Worm (Caenorhabditis elegans) whole organism, young adult: ENCODE data around the gene dnj-1.

Experiments
- F49E8.2 ChIP-seq: sonication (generic microtip); optimal IDR thresholded peaks from 3 replicates; lab custom pipeline; 2017; ENCODE audit warnings: missing genetic modification characterization, mild to moderate bottlenecking, missing compliant biosample characterization, antibody characterized with exemption, moderate library complexity; ENCODE audit not compliant: insufficient read depth
- F55B11.4 ChIP-seq: sonication (generic microtip); optimal IDR thresholded peaks from 2 replicates; lab custom pipeline; 2016; ENCODE audit warnings: missing compliant biosample characterization, missing genetic modification characterization, borderline replicate concordance; ENCODE audit not compliant: insufficient read depth
- K11D2.4 ChIP-seq: fragments of 200-800 bp; sonication (Bioruptor generic); IDR thresholded peaks from 2 replicates; pipeline ENCODE4 v1.3.6; 2022; ENCODE audit warnings: missing genetic modification reagents, missing genetic modification characterization, missing compliant biosample characterization
- T26A5.8 ChIP-seq: sonication (generic microtip); optimal IDR thresholded peaks from 2 replicates; lab custom pipeline; 2016; ENCODE audit warnings: missing genetic modification characterization, missing compliant biosample characterization
- atf-7 ChIP-seq: sonication (generic microtip); optimal IDR thresholded peaks from 2 replicates; lab custom pipeline; 2017; ENCODE audit warnings: mild to moderate bottlenecking, missing genetic modification characterization, missing compliant biosample characterization
- athp-1 ChIP-seq: sonication (generic microtip); optimal IDR thresholded peaks from 2 replicates; lab custom pipeline; 2017; ENCODE audit warnings: mild to moderate bottlenecking, missing genetic modification characterization, missing compliant biosample characterization
- attf-3 ChIP-seq: fragments of 200-800 bp; sonication (Bioruptor generic); conservative IDR thresholded peaks from 2 replicates; pipeline ENCODE4 v1.3.6; 2022; ENCODE audit warnings: missing genetic modification reagents, missing genetic modification characterization, missing compliant biosample characterization
- bed-2 ChIP-seq: fragments of 200-800 bp; sonication (Bioruptor generic); IDR thresholded peaks from 2 replicates; pipeline ENCODE4 v1.3.6; 2022; ENCODE audit warnings: missing genetic modification reagents, missing genetic modification characterization, missing compliant biosample characterization
- ceh-100 ChIP-seq: fragments of 200-800 bp; sonication (Bioruptor generic); IDR thresholded peaks from 2 replicates; pipeline ENCODE4 v1.3.6; 2022; ENCODE audit warnings: missing genetic modification reagents, missing genetic modification characterization, missing compliant biosample characterization
- ceh-27 ChIP-seq: fragments of 200-800 bp; sonication (Bioruptor generic); optimal IDR thresholded peaks from 2 replicates; lab custom pipeline; 2018; ENCODE audit warnings: mild to moderate bottlenecking, missing genetic modification characterization, moderate library complexity, missing compliant biosample characterization
- ceh-79 ChIP-seq: sonication (generic microtip); optimal IDR thresholded peaks from 2 replicates; lab custom pipeline; 2017; ENCODE audit warnings: mild to moderate bottlenecking, missing genetic modification characterization, missing compliant biosample characterization
- die-1 ChIP-seq: sonication (generic microtip); optimal IDR thresholded peaks from 2 replicates; lab custom pipeline; 2016; ENCODE audit warnings: missing genotype, mild to moderate bottlenecking, missing genetic modification characterization, missing compliant biosample characterization
- fkh-3 ChIP-seq: sonication (generic microtip); optimal IDR thresholded peaks from 2 replicates; lab custom pipeline; 2016; ENCODE audit warnings: mild to moderate bottlenecking, missing genetic modification characterization, missing compliant biosample characterization
- let-526 ChIP-seq: fragments of 200-800 bp; sonication (Bioruptor generic); IDR thresholded peaks from 2 replicates; pipeline ENCODE4 v1.3.6; 2022; ENCODE audit warnings: missing genetic modification reagents, missing genetic modification characterization, missing compliant biosample characterization
- lsl-1 ChIP-seq: fragments of 200-800 bp; sonication (Bioruptor generic); optimal IDR thresholded peaks from 2 replicates; lab custom pipeline; 2018; ENCODE audit warnings: mild to moderate bottlenecking, missing genetic modification characterization, moderate library complexity, missing compliant biosample characterization
- madf-6 ChIP-seq: fragments of 200-800 bp; sonication (Bioruptor generic); IDR thresholded peaks from 2 replicates; pipeline ENCODE4 v1.3.6; 2022; ENCODE audit warnings: missing genetic modification reagents, missing genetic modification characterization, missing compliant biosample characterization
- mes-4 ChIP-seq: sonication (generic microtip); optimal IDR thresholded peaks from 2 replicates; lab custom pipeline; 2016; ENCODE audit warnings: missing genotype, missing genetic modification characterization, missing compliant biosample characterization
- nhr-179 ChIP-seq: sonication (generic microtip); optimal IDR thresholded peaks from 2 replicates; lab custom pipeline; 2016; ENCODE audit warnings: mild to moderate bottlenecking, missing genetic modification characterization, missing compliant biosample characterization
- pbrm-1 ChIP-seq: fragments of 200-800 bp; sonication (Bioruptor generic); IDR thresholded peaks from 2 replicates; pipeline ENCODE4 v1.3.6; 2022; ENCODE audit warnings: missing genetic modification reagents, missing genetic modification characterization, missing compliant biosample characterization
- sdz-38 ChIP-seq: sonication (generic microtip); optimal IDR thresholded peaks from 2 replicates; lab custom pipeline; 2016; ENCODE audit warnings: missing genotype, missing genetic modification characterization, missing compliant biosample characterization
- tbx-9 ChIP-seq: sonication (generic microtip); optimal IDR thresholded peaks from 2 replicates; lab custom pipeline; 2016; ENCODE audit warnings: borderline replicate concordance, missing genetic modification characterization, inconsistent platforms, missing compliant biosample characterization
- unc-130 ChIP-seq: sonication (generic microtip); optimal IDR thresholded peaks from 2 replicates; lab custom pipeline; 2016; ENCODE audit warnings: missing genetic modification reagents, missing genetic modification characterization, missing compliant biosample characterization
- xnd-1 ChIP-seq: sonication (generic microtip); optimal IDR thresholded peaks from 2 replicates; lab custom pipeline; 2016; ENCODE audit warnings: missing genotype, missing genetic modification reagents, missing genetic modification characterization, missing compliant biosample characterization
- ztf-25 ChIP-seq: fragments of 200-800 bp; sonication (Bioruptor generic); IDR thresholded peaks from 2 replicates; pipeline ENCODE4 v1.3.6; 2022; ENCODE audit warnings: missing genetic modification reagents, missing genetic modification characterization, missing compliant biosample characterization
- ztf-3 ChIP-seq: fragments of 200-800 bp; sonication (Bioruptor generic); optimal IDR thresholded peaks from 2 replicates; lab custom pipeline; 2018; ENCODE audit warnings: mild to moderate bottlenecking, missing genetic modification characterization, missing compliant biosample characterization

dnj-1 gene

DNA sequence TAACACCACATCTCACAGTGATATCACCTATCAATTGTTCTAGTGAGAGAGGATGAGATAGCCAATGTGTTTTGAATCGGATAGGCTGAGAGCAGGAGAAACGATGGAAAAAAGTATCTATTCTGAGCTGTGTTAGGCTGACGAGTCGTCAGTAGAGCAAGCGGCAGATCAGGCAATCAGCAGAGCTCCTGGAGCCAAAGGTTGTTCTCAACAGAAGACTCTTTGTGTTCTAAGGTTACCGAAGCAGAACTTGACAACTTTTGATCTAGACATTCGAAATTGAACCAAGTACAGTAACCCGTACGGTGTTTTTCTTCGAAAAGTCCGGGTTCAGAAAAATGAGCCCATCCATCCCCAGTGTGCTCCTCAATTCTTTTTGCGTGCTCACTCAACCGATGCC is 53.9 kb downstream of the dnj-1 start:
- TF ChIP-seq let-526 (GFP tag; lab: Robert Waterston, UW) (no peak), pbrm-1 (GFP tag; lab: Robert Waterston, UW) (no peak), unc-130 (GFP tag; lab: Kevin White, UChicago) (no peak), fkh-3 (no peak), die-1 (no peak), athp-1 (tag; lab: Kevin White, UChicago) (no peak), T26A5.8 (tag; lab: Kevin White, UChicago) (no peak), lsl-1 (no peak), F49E8.2 (no peak), K11D2.4 (GFP tag; lab: Robert Waterston, UW) (no peak), ceh-100 (GFP tag; lab: Robert Waterston, UW) (no peak), ceh-79 (tag; lab: Kevin White, UChicago) (no peak), nhr-179 (tag; lab: Kevin White, UChicago) (no peak), ceh-27 (no peak), ztf-25 (GFP tag; lab: Robert Waterston, UW) (no peak), madf-6 (GFP tag; lab: Robert Waterston, UW) (no peak), bed-2 (GFP tag; lab: Robert Waterston, UW) (no peak)
- TF ChIP-seq, all 124 proteins: peak for 0

DNA sequence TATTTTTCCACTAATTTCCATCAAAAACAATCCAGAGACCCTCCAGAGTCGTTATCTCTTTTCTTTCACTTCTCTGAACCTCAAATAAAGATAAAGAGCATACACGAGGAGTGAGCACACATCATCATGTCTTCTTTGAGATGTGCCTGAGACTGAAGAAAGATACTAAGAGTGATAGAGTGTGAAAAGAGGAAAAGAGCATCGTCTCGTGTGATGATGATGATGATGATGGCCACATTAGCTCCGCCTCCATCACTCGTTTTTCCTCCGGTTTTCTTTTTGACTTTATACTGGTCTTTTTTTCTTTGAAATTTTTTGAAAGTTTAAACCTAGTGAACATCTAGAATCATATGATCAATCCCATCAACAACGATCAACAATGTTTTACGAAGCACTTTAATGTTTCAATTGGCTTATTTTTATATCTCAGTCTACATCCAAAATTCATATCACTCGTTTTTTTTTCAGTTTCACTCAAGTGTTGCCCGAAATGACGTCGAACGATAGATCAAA is 55.2 kb downstream of the dnj-1 start, which contains the start of gene T01G1.2:
TSS of gene T01G1.2 (plus strand) at position 463 of the 513 bp plus-strand sequence.
- TF ChIP-seq atf-7 (no peak), ceh-27 (no peak), attf-3 (GFP tag; lab: Robert Waterston, UW) (no peak), mes-4 (tag; lab: Kevin White, UChicago) (no peak), xnd-1 (tag; lab: Kevin White, UChicago) (no peak), sdz-38 (tag; lab: Kevin White, UChicago) (no peak), F55B11.4 (tag; lab: Kevin White, UChicago) (no peak), tbx-9 (tag; lab: Kevin White, UChicago) (no peak), ztf-3 (no peak)
